Fruit fly (Drosophila melanogaster) whole organism, pupa: ENCODE data around the gene CG5961.
"Not testable (repeated sequence)": the region's sequence is repeated elsewhere in the genome, so short reads cannot be mapped to it uniquely, and the experiment has no call there.

Source experiments
- CG34367 ChIP-seq: fragments of 200-800 bp; sonication (Bioruptor generic); optimal IDR thresholded peaks from 2 replicates; lab custom pipeline; 2018; ENCODE audit warnings: missing biosample characterization, mild to moderate bottlenecking, missing genetic modification characterization
- CG8301 ChIP-seq: fragments of 200-800 bp; sonication (Bioruptor generic); optimal IDR thresholded peaks from 2 replicates; lab custom pipeline; 2018; ENCODE audit warnings: missing biosample characterization, mild to moderate bottlenecking, missing genetic modification characterization
- CG9948 ChIP-seq: fragments of 200-800 bp; sonication (Bioruptor generic); optimal IDR thresholded peaks from 2 replicates; lab custom pipeline; 2018; ENCODE audit warnings: missing biosample characterization, mild to moderate bottlenecking, missing genetic modification characterization, moderate library complexity
- D1 ChIP-seq: fragments of 200-800 bp; sonication (Bioruptor generic); optimal IDR thresholded peaks from 2 replicates; lab custom pipeline; 2018; ENCODE audit warnings: missing biosample characterization, mild to moderate bottlenecking, missing genetic modification characterization, moderate library complexity
- EcR ChIP-seq: fragments of 200-800 bp; sonication (Bioruptor generic); optimal IDR thresholded peaks from 3 replicates; lab custom pipeline; 2019; ENCODE audit warnings: missing biosample characterization, missing genetic modification characterization, mild to moderate bottlenecking, moderate library complexity, missing genetic modification reagents
- Snoo ChIP-seq: fragments of 200-800 bp; sonication (Bioruptor generic); optimal IDR thresholded peaks from 3 replicates; lab custom pipeline; 2017; ENCODE audit warnings: missing biosample characterization, mild to moderate bottlenecking, missing genetic modification characterization, inconsistent platforms
- gl ChIP-seq: fragments of 200-800 bp; sonication (Bioruptor generic); optimal IDR thresholded peaks from 2 replicates; lab custom pipeline; 2018; ENCODE audit warnings: missing biosample characterization, mild to moderate bottlenecking, missing genetic modification characterization

DNA sequence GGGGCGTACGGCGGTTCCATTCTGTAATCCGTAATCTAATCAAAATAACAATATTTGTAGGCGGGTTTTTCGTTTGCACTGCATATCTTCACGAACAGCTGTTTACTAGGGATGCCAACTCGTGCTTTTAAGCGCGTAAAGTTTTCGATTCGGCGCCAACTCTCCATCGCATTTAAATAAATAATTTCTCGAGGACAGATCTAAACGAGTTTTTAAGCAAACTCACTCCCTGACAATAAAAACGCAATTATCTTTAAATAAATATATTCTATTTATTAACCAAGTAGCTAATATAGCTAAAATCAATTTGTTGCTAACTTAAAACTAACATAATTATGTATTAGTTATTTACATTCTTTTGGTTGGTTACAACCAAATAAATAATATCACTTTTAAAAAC is 5.1 kb upstream of the CG5961 start, which contains the start of gene CG5608:
- TF ChIP-seq EcR (GFP tag; lab: Kevin White, UChicago); gl (tag; lab: Kevin White, UChicago); Snoo; CG9948 (tag; lab: Kevin White, UChicago); CG8301; D1; CG34367 (tag; lab: Kevin White, UChicago): not testable (repeated sequence)
